Worm (Caenorhabditis elegans): ENCODE results near the gene best-4.
A peak's percentile ranks its signal among the peaks of the same experiment; 100 is the strongest.

Gene best-4

DNA sequence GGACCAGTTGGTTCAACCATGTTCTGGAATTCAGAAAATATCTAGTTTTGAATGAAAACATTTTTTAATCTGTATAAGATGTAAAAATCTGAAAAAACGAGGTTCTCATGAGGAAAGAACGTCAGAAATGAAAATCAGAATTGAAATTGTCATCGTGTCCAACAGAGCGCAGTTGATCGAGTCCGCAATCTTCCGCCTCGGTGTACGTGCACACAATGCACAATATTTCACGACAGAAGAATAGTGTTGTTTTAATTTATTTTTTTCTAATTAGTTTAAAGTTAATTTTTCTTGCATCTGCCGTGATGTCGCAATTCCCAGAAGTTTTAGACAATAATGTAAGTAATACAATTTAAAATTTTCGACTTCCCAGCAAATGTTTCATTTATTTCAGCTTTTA lies 32.0 kb upstream of the best-4 start, which contains the start of gene nfyc-1 (continued):
- TF ChIP-seq dsc-1 (tag; optimal IDR thresholded peaks at IDR 0.05): peak; percentile 17
- peak; percentile 83 for TF ChIP-seq snu-23 (GFP tag; optimal IDR thresholded peaks at IDR 0.05)
- peak; percentile 89 for TF ChIP-seq unc-130 (tag; optimal IDR thresholded peaks at IDR 0.05)
- TF ChIP-seq mdl-1 (tag; optimal IDR thresholded peaks at IDR 0.05): peak in 1 of 2 experiments; percentile 73
- peak; percentile 26 for TF ChIP-seq snpc-4 (tag; optimal IDR thresholded peaks at IDR 0.05)
- no peak for TF ChIP-seq lin-14 (GFP tag; optimal IDR thresholded peaks at IDR 0.05)
- TF ChIP-seq xbp-1 (tag; optimal IDR thresholded peaks at IDR 0.05): peak; percentile 64

DNA sequence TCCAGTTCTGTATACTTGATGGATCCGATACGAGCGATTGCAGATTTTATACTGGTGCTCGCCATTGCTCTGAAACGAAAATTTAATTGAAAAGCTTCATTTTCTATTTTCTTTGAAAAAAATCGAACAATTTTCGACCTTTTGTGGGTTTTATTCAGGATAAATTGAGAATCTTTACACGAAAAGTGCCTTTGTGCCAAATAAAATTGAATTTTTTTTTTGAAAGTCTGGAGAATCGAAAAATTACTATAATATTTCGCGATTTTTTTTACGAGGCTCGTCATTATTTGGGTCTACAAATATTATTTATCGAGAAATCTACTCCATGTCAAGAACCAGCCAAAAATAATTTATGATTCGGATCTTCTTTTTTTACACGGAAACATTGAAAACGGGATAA lies 30.2 kb upstream of the best-4 start, which contains the start of gene F23F1.10:
Gene F23F1.10, minus strand, starts transcription at position 69 of the 400 bp plus-strand sequence.
- no peak for TF ChIP-seq dpl-1 (GFP tag; optimal IDR thresholded peaks at IDR 0.05)
- TF ChIP-seq aly-2 (tag; optimal IDR thresholded peaks at IDR 0.05): peak; percentile 48

DNA sequence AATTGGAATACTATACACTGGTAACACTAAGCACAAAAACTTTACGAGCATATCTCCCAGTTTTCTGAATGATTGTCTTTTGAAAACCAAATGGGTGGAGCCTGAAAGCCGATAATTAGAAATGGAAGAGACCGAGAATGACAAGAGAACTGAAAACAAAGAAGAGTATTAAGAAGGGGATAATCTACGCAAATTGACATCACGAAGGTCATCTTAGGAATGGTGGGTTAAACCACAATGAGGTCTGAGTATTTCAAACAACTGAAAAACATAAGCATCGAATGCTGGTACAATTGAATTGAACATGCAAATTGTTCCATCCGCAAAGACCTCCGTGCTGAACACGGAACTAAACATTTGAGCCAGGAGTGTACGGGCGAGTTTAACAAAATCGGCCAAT lies 27.8 kb upstream of the best-4 start, which contains the start of gene spp-24:
Gene spp-24, minus strand, starts transcription at position 101 of the 400 bp plus-strand sequence.
- no peak for TF ChIP-seq mep-1 (tag; optimal IDR thresholded peaks at IDR 0.05)
- TF ChIP-seq unc-30 (tag; optimal IDR thresholded peaks at IDR 0.05): no peak
- peak; percentile 61 for TF ChIP-seq nhr-85 (tag)

- TF ChIP-seq nhr-47 (tag; optimal IDR thresholded peaks at IDR 0.05) (no peak), hlh-4 (tag; optimal IDR thresholded peaks at IDR 0.05) (no peak), nhr-11 (tag; optimal IDR thresholded peaks at IDR 0.05) (no peak), lin-14 (GFP tag; optimal IDR thresholded peaks at IDR 0.05) (no peak), ceh-63 (GFP tag; optimal IDR thresholded peaks at IDR 0.05) (no peak), fkh-8 (tag; optimal IDR thresholded peaks at IDR 0.05) (no peak), nhr-84 (tag; optimal IDR thresholded peaks at IDR 0.05) (no peak), blmp-1 (tag; optimal IDR thresholded peaks at IDR 0.05) (no peak), alr-1 (tag; optimal IDR thresholded peaks at IDR 0.05; ENCODE audit: borderline replicate concordance) (no peak), unc-62 (GFP tag; optimal IDR thresholded peaks at IDR 0.05) (no peak), unc-98 (GFP tag; IDR thresholded peaks at IDR 0.05) (no peak), fos-1 (tag; optimal IDR thresholded peaks at IDR 0.05) (no peak), mab-9 (GFP tag; IDR thresholded peaks at IDR 0.05) (no peak), egl-27 (tag; optimal IDR thresholded peaks at IDR 0.05) (no peak), ceh-88 (GFP tag; IDR thresholded peaks at IDR 0.05) (no peak), elt-3 (tag; optimal IDR thresholded peaks at IDR 0.05) (no peak), xbp-1 (tag; optimal IDR thresholded peaks at IDR 0.05) (no peak), unc-86 (tag; optimal IDR thresholded peaks at IDR 0.05) (no peak), elt-2 (tag; optimal IDR thresholded peaks at IDR 0.05) (no peak), nhr-12 (tag; optimal IDR thresholded peaks at IDR 0.05) (no peak)
Measured at ce11 chrII:37213-37612, 25.5 kb upstream of the best-4 start, which contains the start of gene F23F1.6. F23F1.6 (minus strand) TSS chrII:37313.

- TF ChIP-seq pax-3 (tag; optimal IDR thresholded peaks at IDR 0.05): no peak
- TF ChIP-seq Y116A8C.19 (tag; optimal IDR thresholded peaks at IDR 0.05; ENCODE audit: borderline replicate concordance): no peak
- TF ChIP-seq lin-15B (tag; optimal IDR thresholded peaks at IDR 0.05): no peak
- TF ChIP-seq egl-13 (tag; optimal IDR thresholded peaks at IDR 0.05): no peak
- TF ChIP-seq unc-130 (tag; optimal IDR thresholded peaks at IDR 0.05): no peak
- TF ChIP-seq mab-9 (GFP tag; IDR thresholded peaks at IDR 0.05): no peak
- no peak for TF ChIP-seq pqm-1 (tag; optimal IDR thresholded peaks at IDR 0.05)
- TF ChIP-seq ceh-90 (tag; optimal IDR thresholded peaks at IDR 0.05): no peak
- TF ChIP-seq xbp-1 (tag; optimal IDR thresholded peaks at IDR 0.05): no peak
- no peak for TF ChIP-seq aha-1 (tag; optimal IDR thresholded peaks at IDR 0.05)
Measured at ce11 chrII:33904-34303, 22.2 kb upstream of the best-4 start, which contains the start of gene F23F1.2. F23F1.2 (plus strand) TSS chrII:34204.
